Fruit fly (Drosophila melanogaster) whole organism: ENCODE measurements around the gene Chd64.

Source experiments
- CG8478 ChIP-seq: fragments of >200 bp; optimal IDR thresholded peaks from 2 replicates; lab custom pipeline; 2018; ENCODE audit warnings: inconsistent platforms
- Dll ChIP-seq: fragments of >200 bp; optimal IDR thresholded peaks from 2 replicates; lab custom pipeline; 2017
- EcR ChIP-seq, 2 experiments: fragments of >200 bp; optimal IDR thresholded peaks; 2 replicates each; lab custom pipeline; 2017; ENCODE audit warnings: missing biosample characterization in 2 of 2, missing genetic modification characterization in 2 of 2, missing genetic modification reagents in 2 of 2
- pan ChIP-seq: fragments of >200 bp; optimal IDR thresholded peaks from 2 replicates; lab custom pipeline; 2017
- psq ChIP-seq: fragments of >200 bp; optimal IDR thresholded peaks from 2 replicates; lab custom pipeline; 2017
- usp ChIP-seq: fragments of >200 bp; optimal IDR thresholded peaks from 2 replicates; lab custom pipeline; 2017; ENCODE audit warnings: missing biosample characterization, missing genetic modification characterization, mixed read lengths

Gene Chd64

dm6 chr3L:4118339-4118738, 3.8 kb downstream of the Chd64 start:
- TF ChIP-seq usp (GFP tag; lab: Kevin White, UChicago) (no peak), pan (lab: Kevin White, UChicago) (no peak), EcR (GFP tag; optimal IDR thresholded peaks at IDR 0.05; lab: Kevin White, UChicago) (no peak), psq (lab: Kevin White, UChicago) (no peak), Dll (lab: Kevin White, UChicago) (no peak), CG8478 (lab: Kevin White, UChicago) (no peak)

- TF ChIP-seq psq (lab: Kevin White, UChicago) = no peak
Measured at dm6 chr3L:4117493-4117892, 4.7 kb downstream of the Chd64 start.

dm6 chr3L:4116490-4117367, 5.5 kb downstream of the Chd64 start:
- no peak for TF ChIP-seq CG8478 (lab: Kevin White, UChicago)
- TF ChIP-seq usp (GFP tag; lab: Kevin White, UChicago) = no peak
- no peak for TF ChIP-seq Dll (lab: Kevin White, UChicago)
- no peak for TF ChIP-seq EcR (GFP tag; optimal IDR thresholded peaks at IDR 0.05; lab: Kevin White, UChicago)
- TF ChIP-seq pan (lab: Kevin White, UChicago) = no peak
- no peak for TF ChIP-seq psq (lab: Kevin White, UChicago)

dm6 chr3L:4115701-4116100, 6.5 kb downstream of the Chd64 start:
- TF ChIP-seq CG8478 (lab: Kevin White, UChicago) (no peak), EcR (GFP tag; optimal IDR thresholded peaks at IDR 0.05; lab: Kevin White, UChicago) (no peak), pan (lab: Kevin White, UChicago) (no peak), usp (GFP tag; lab: Kevin White, UChicago) (no peak), psq (lab: Kevin White, UChicago) (no peak), Dll (lab: Kevin White, UChicago) (no peak)

- TF ChIP-seq CG8478 (lab: Kevin White, UChicago) (no peak), Dll (lab: Kevin White, UChicago) (no peak), pan (lab: Kevin White, UChicago) (no peak), usp (GFP tag; lab: Kevin White, UChicago) (no peak), psq (lab: Kevin White, UChicago) (no peak), EcR (GFP tag; optimal IDR thresholded peaks at IDR 0.05; lab: Kevin White, UChicago) (no peak)
Measured at dm6 chr3L:4115107-4115506, 7.1 kb downstream of the Chd64 start.

dm6 chr3L:4113998-4114397, 8.2 kb downstream of the Chd64 start:
- TF ChIP-seq CG8478 (lab: Kevin White, UChicago) = no peak
- TF ChIP-seq Dll (lab: Kevin White, UChicago) = no peak
- no peak for TF ChIP-seq EcR (GFP tag; optimal IDR thresholded peaks at IDR 0.05; lab: Kevin White, UChicago)
- TF ChIP-seq usp (GFP tag; lab: Kevin White, UChicago) = no peak
- TF ChIP-seq psq (lab: Kevin White, UChicago) = no peak
- TF ChIP-seq pan (lab: Kevin White, UChicago) = no peak

dm6 chr3L:4110212-4110611, 12.0 kb downstream of the Chd64 start:
- TF ChIP-seq pan (lab: Kevin White, UChicago) (no peak), Dll (lab: Kevin White, UChicago) (no peak), EcR (GFP tag; optimal IDR thresholded peaks at IDR 0.05; lab: Kevin White, UChicago) (no peak), psq (lab: Kevin White, UChicago) (no peak), usp (GFP tag; lab: Kevin White, UChicago) (no peak), CG8478 (lab: Kevin White, UChicago) (no peak)

- TF ChIP-seq pan (lab: Kevin White, UChicago) (no peak), psq (lab: Kevin White, UChicago) (no peak), Dll (lab: Kevin White, UChicago) (no peak), EcR (GFP tag; optimal IDR thresholded peaks at IDR 0.05; lab: Kevin White, UChicago) (no peak), CG8478 (lab: Kevin White, UChicago) (no peak), usp (GFP tag; lab: Kevin White, UChicago) (no peak)
Measured at dm6 chr3L:4108844-4109494, 13.2 kb downstream of the Chd64 start.

dm6 chr3L:4108072-4108843, 13.9 kb downstream of the Chd64 start, which contains the start of gene Ack:
Gene Ack (plus strand): TSS chr3L:4108186.
- TF ChIP-seq CG8478 (lab: Kevin White, UChicago) (peak; percentile 52), usp (GFP tag; lab: Kevin White, UChicago) (no peak)

- TF ChIP-seq EcR (GFP tag; optimal IDR thresholded peaks at IDR 0.05; lab: Kevin White, UChicago) = no peak
- no peak for TF ChIP-seq psq (lab: Kevin White, UChicago)
- no peak for TF ChIP-seq Dll (lab: Kevin White, UChicago)
- TF ChIP-seq usp (GFP tag; lab: Kevin White, UChicago) = no peak
- no peak for TF ChIP-seq pan (lab: Kevin White, UChicago)
- no peak for TF ChIP-seq CG8478 (lab: Kevin White, UChicago)
Measured at dm6 chr3L:4107120-4107519, 15.1 kb downstream of the Chd64 start.
